Worm (Caenorhabditis elegans) whole organism, L1 larva: ENCODE results near the gene F40G9.7.

ENCODE experiments used
- Y116A8C.19 ChIP-seq: sonication (generic microtip); optimal IDR thresholded peaks from 2 replicates; lab custom pipeline; 2016; ENCODE audit warnings: missing compliant biosample characterization, missing genetic modification characterization, borderline replicate concordance
- ceh-63 ChIP-seq: fragments of 200-800 bp; sonication (Bioruptor generic); optimal IDR thresholded peaks from 2 replicates; lab custom pipeline; 2018; ENCODE audit warnings: mild to moderate bottlenecking, missing genetic modification characterization, missing compliant biosample characterization
- efl-1 ChIP-seq, 4 experiments: fragments of 150-350 bp; optimal IDR thresholded peaks in 3 of 4; peaks in 1 of 4; 1 replicate in 1 of 4; 2 replicates in 3 of 4; lab custom pipeline; 2014; ENCODE audit warnings: missing biosample characterization in 2 of 4, missing genetic modification characterization in 2 of 4, missing genetic modification reagents in 2 of 4
- nhr-77 ChIP-seq: fragments of 150-350 bp; optimal IDR thresholded peaks from 2 replicates; lab custom pipeline; 2014; ENCODE audit warnings: missing biosample characterization, missing genetic modification characterization
- rnt-1 ChIP-seq: sonication (generic microtip); optimal IDR thresholded peaks from 2 replicates; lab custom pipeline; 2016; ENCODE audit warnings: mild to moderate bottlenecking, missing genetic modification characterization, moderate library complexity, missing compliant biosample characterization
- tbx-2 ChIP-seq: sonication (generic microtip); optimal IDR thresholded peaks from 2 replicates; lab custom pipeline; 2016; ENCODE audit warnings: missing genetic modification characterization, missing compliant biosample characterization

ce11 chrIII:184335-184734 is 18.8 kb downstream of the F40G9.7 start:
- TF ChIP-seq tbx-2 (tag; lab: Kevin White, UChicago), result no peak
- TF ChIP-seq nhr-77 (tag; lab: Kevin White, UChicago), result no peak
- no peak for TF ChIP-seq Y116A8C.19 (tag; lab: Kevin White, UChicago)
- TF ChIP-seq ceh-63 (GFP tag; lab: Kevin White, UChicago), result no peak
- TF ChIP-seq rnt-1 (tag; lab: Kevin White, UChicago), result no peak
- no peak for TF ChIP-seq efl-1 (optimal IDR thresholded peaks at IDR 0.05; lab: Kevin White, UChicago)
- TF ChIP-seq efl-1 (GFP tag; optimal IDR thresholded peaks at IDR 0.05 in 1 of 2; lab: Kevin White, UChicago), result peak in 1 of 2 experiments; percentile 64
